Worm (Caenorhabditis elegans): ENCODE data around the gene K07C5.2.

ce11 chrV:10292819-10293357 is 46.4 kb upstream of the K07C5.2 start, which contains the start of gene col-149:
- TF ChIP-seq fkh-10 (GFP tag; optimal IDR thresholded peaks at IDR 0.05) (no peak), pag-3 (tag; optimal IDR thresholded peaks at IDR 0.05; ENCODE audit: borderline replicate concordance) (no peak), tbx-7 (tag; optimal IDR thresholded peaks at IDR 0.05) (no peak), ets-4 (tag; optimal IDR thresholded peaks at IDR 0.05) (no peak), npax-4 (tag; optimal IDR thresholded peaks at IDR 0.05) (no peak), pha-4 (tag; optimal IDR thresholded peaks at IDR 0.05) (no peak), pros-1 (tag; optimal IDR thresholded peaks at IDR 0.05) (no peak), ama-1 (optimal IDR thresholded peaks at IDR 0.05) (no peak), C38D4.7 (GFP tag; optimal IDR thresholded peaks at IDR 0.05) (no peak)

Measured in whole organism, late embryonic.